Worm (Caenorhabditis elegans) whole organism, L2 larva: ENCODE measurements around the gene toe-2.

ENCODE experiments used
- C34F6.9 ChIP-seq: fragments of 150-350 bp; optimal IDR thresholded peaks from 2 replicates; lab custom pipeline; 2014; ENCODE audit warnings: missing biosample characterization, missing genetic modification characterization
- F13H6.1 ChIP-seq: sonication (generic microtip); optimal IDR thresholded peaks from 2 replicates; lab custom pipeline; 2016; ENCODE audit warnings: missing genetic modification characterization, missing compliant biosample characterization
- R02D3.7 ChIP-seq: fragments of 150-350 bp; optimal IDR thresholded peaks from 2 replicates; lab custom pipeline; 2014; ENCODE audit warnings: missing biosample characterization, missing genetic modification characterization
- ZK546.5 ChIP-seq: sonication (generic microtip); optimal IDR thresholded peaks from 2 replicates; lab custom pipeline; 2017; ENCODE audit warnings: missing biosample characterization, missing genetic modification characterization
- alr-1 ChIP-seq: fragments of 150-350 bp; optimal IDR thresholded peaks from 2 replicates; lab custom pipeline; 2014; ENCODE audit warnings: missing biosample characterization, missing genetic modification characterization
- aly-2 ChIP-seq: fragments of 150-350 bp; optimal IDR thresholded peaks from 2 replicates; lab custom pipeline; 2014; ENCODE audit warnings: missing biosample characterization, missing genetic modification characterization
- ama-1 ChIP-seq: fragments of 150-350 bp; optimal IDR thresholded peaks from 2 replicates; lab custom pipeline; 2018; ENCODE audit warnings: inconsistent platforms
- blmp-1 ChIP-seq: sonication (generic microtip); optimal IDR thresholded peaks from 2 replicates; lab custom pipeline; 2017; ENCODE audit warnings: missing genetic modification characterization, mild to moderate bottlenecking, missing compliant biosample characterization, antibody characterized with exemption, moderate library complexity; ENCODE audit not compliant: insufficient read depth
- ceh-16 ChIP-seq: fragments of 150-350 bp; optimal IDR thresholded peaks from 2 replicates; lab custom pipeline; 2014; ENCODE audit warnings: missing biosample characterization, missing genetic modification characterization
- crh-2 ChIP-seq: sonication (generic microtip); optimal IDR thresholded peaks from 2 replicates; lab custom pipeline; 2017; ENCODE audit warnings: missing biosample characterization, missing genetic modification characterization
- dmd-4 ChIP-seq: sonication (generic microtip); optimal IDR thresholded peaks from 2 replicates; lab custom pipeline; 2017; ENCODE audit warnings: missing biosample characterization, missing genetic modification characterization
- egl-27 ChIP-seq: sonication (generic microtip); optimal IDR thresholded peaks from 3 replicates; lab custom pipeline; 2017; ENCODE audit warnings: missing biosample characterization, missing genetic modification reagents, missing genetic modification characterization
- elt-1 ChIP-seq: fragments of 150-350 bp; optimal IDR thresholded peaks from 2 replicates; lab custom pipeline; 2014; ENCODE audit warnings: missing biosample characterization, missing genetic modification characterization
- elt-3 ChIP-seq: sonication (generic microtip); optimal IDR thresholded peaks from 2 replicates; lab custom pipeline; 2017; ENCODE audit warnings: missing biosample characterization, missing genetic modification characterization
- fos-1 ChIP-seq: fragments of 150-350 bp; optimal IDR thresholded peaks from 2 replicates; lab custom pipeline; 2014; ENCODE audit warnings: missing biosample characterization, missing genetic modification characterization
- gmeb-1 ChIP-seq: fragments of 150-350 bp; optimal IDR thresholded peaks from 2 replicates; lab custom pipeline; 2014; ENCODE audit warnings: missing biosample characterization, missing genetic modification characterization
- lin-11 ChIP-seq: fragments of 150-350 bp; sonication (generic microtip); optimal IDR thresholded peaks from 2 replicates; lab custom pipeline; 2014; ENCODE audit warnings: missing biosample characterization, missing genetic modification characterization, inconsistent platforms, mixed read lengths
- lin-13 ChIP-seq: fragments of 150-350 bp; optimal IDR thresholded peaks from 2 replicates; lab custom pipeline; 2014; ENCODE audit warnings: missing biosample characterization, missing genetic modification reagents, missing genetic modification characterization
- lsy-2 ChIP-seq, 2 experiments: fragments of 150-350 bp in 1 of 2; sonication (generic microtip) in 1 of 2; optimal IDR thresholded peaks; 2 replicates each; lab custom pipeline; 2014 to 2017; ENCODE audit warnings: missing biosample characterization in 2 of 2, missing genetic modification characterization in 2 of 2
- mab-5 ChIP-seq: fragments of 150-350 bp; optimal IDR thresholded peaks from 2 replicates; lab custom pipeline; 2014; ENCODE audit warnings: missing biosample characterization, missing genetic modification characterization
- mbf-1 ChIP-seq: sonication (generic microtip); optimal IDR thresholded peaks from 2 replicates; lab custom pipeline; 2017; ENCODE audit warnings: missing biosample characterization, missing genetic modification characterization
- mdl-1 ChIP-seq, 2 experiments: fragments of 150-350 bp in 1 of 2; sonication (generic microtip) in 1 of 2; optimal IDR thresholded peaks; 2 replicates each; lab custom pipeline; 2017; ENCODE audit warnings: missing biosample characterization in 2 of 2, missing genetic modification characterization in 2 of 2
- nhr-12 ChIP-seq: fragments of 150-350 bp; optimal IDR thresholded peaks from 2 replicates; lab custom pipeline; 2014; ENCODE audit warnings: missing biosample characterization, missing genetic modification characterization
- nhr-129 ChIP-seq: fragments of 150-350 bp; optimal IDR thresholded peaks from 2 replicates; lab custom pipeline; 2014; ENCODE audit warnings: missing biosample characterization, missing genetic modification characterization
- nhr-23 ChIP-seq: fragments of 150-350 bp; optimal IDR thresholded peaks from 2 replicates; lab custom pipeline; 2014; ENCODE audit warnings: missing biosample characterization, missing genetic modification reagents, missing genetic modification characterization
- nhr-25 ChIP-seq: fragments of 150-350 bp; sonication (generic microtip); optimal IDR thresholded peaks from 3 replicates; lab custom pipeline; 2014; ENCODE audit warnings: missing biosample characterization, missing genetic modification characterization
- peb-1 ChIP-seq: fragments of 150-350 bp; optimal IDR thresholded peaks from 2 replicates; lab custom pipeline; 2014; ENCODE audit warnings: missing biosample characterization, missing genetic modification characterization
- sem-4 ChIP-seq: fragments of 150-350 bp; optimal IDR thresholded peaks from 2 replicates; lab custom pipeline; 2014; ENCODE audit warnings: missing biosample characterization, missing genetic modification reagents, missing genetic modification characterization
- skn-1 ChIP-seq: sonication (generic microtip); optimal IDR thresholded peaks from 2 replicates; lab custom pipeline; 2017; ENCODE audit warnings: missing biosample characterization, missing genetic modification characterization
- sma-3 ChIP-seq: sonication (generic microtip); optimal IDR thresholded peaks from 2 replicates; lab custom pipeline; 2016; ENCODE audit warnings: missing genetic modification reagents, missing genetic modification characterization, missing compliant biosample characterization
- sma-9 ChIP-seq, 2 experiments: fragments of 150-350 bp in 1 of 2; sonication (generic microtip) in 1 of 2; optimal IDR thresholded peaks; 2 replicates each; lab custom pipeline; 2014 to 2016; ENCODE audit warnings: missing genetic modification characterization in 2 of 2, mild to moderate bottlenecking in 1 of 2, missing biosample characterization in 1 of 2, missing compliant biosample characterization in 1 of 2, missing genetic modification reagents in 1 of 2, moderate library complexity in 1 of 2
- snpc-4 ChIP-seq: fragments of 150-350 bp; optimal IDR thresholded peaks from 2 replicates; lab custom pipeline; 2014; ENCODE audit warnings: missing biosample characterization, missing genetic modification characterization
- unc-55 ChIP-seq: fragments of 150-350 bp; sonication (generic microtip); optimal IDR thresholded peaks from 3 replicates; lab custom pipeline; 2014; ENCODE audit warnings: missing biosample characterization, missing genetic modification reagents, missing genetic modification characterization
- unc-62 ChIP-seq: fragments of 150-350 bp; optimal IDR thresholded peaks from 2 replicates; lab custom pipeline; 2014; ENCODE audit warnings: missing biosample characterization, missing genetic modification reagents, missing genetic modification characterization
- ztf-1 ChIP-seq: fragments of 200-800 bp; sonication (Bioruptor generic); conservative IDR thresholded peaks from 2 replicates; pipeline ENCODE4 v1.3.6; 2022; ENCODE audit warnings: missing genetic modification characterization, missing compliant biosample characterization
- ztf-4 ChIP-seq: fragments of 150-350 bp; optimal IDR thresholded peaks from 2 replicates; lab custom pipeline; 2014; ENCODE audit warnings: missing biosample characterization, missing genetic modification characterization

toe-2 gene

ce11 chrII:6486344-6486743 lies 34.8 kb downstream of the toe-2 start:
- TF ChIP-seq fos-1 (tag; lab: Kevin White, UChicago): peak; percentile 66
- no peak for TF ChIP-seq sma-3 (GFP tag; lab: Kevin White, UChicago)
- peak in 1 of 2 experiments; percentile 51 for TF ChIP-seq lsy-2 (tag; optimal IDR thresholded peaks at IDR 0.05; lab: Kevin White, UChicago)
- peak; percentile 12 for TF ChIP-seq nhr-129
- TF ChIP-seq unc-62: no peak
- no peak for TF ChIP-seq nhr-12
- no peak for TF ChIP-seq blmp-1
- peak; percentile 67 for TF ChIP-seq mab-5 (tag; lab: Kevin White, UChicago)
- peak; percentile 36 for TF ChIP-seq crh-2
- peak; percentile 47 for TF ChIP-seq sma-9 (GFP tag; optimal IDR thresholded peaks at IDR 0.05; lab: Kevin White, UChicago)
- TF ChIP-seq sma-9 (tag; optimal IDR thresholded peaks at IDR 0.05; lab: Kevin White, UChicago): no peak
- TF ChIP-seq F13H6.1: peak; percentile 47

ce11 chrII:6484876-6485526 lies 36.2 kb downstream of the toe-2 start, which contains the start of the genes lido-16 and plpp-1.2:
Gene lido-16, minus strand, starts transcription at chrII:6484976.
Gene plpp-1.2, plus strand, starts transcription at chrII:6485476.
- TF ChIP-seq ztf-1 (GFP tag; lab: Robert Waterston, UW) (no peak), sem-4 (tag; lab: Kevin White, UChicago) (no peak), egl-27 (no peak), fos-1 (tag; lab: Kevin White, UChicago) (no peak), nhr-25 (tag; lab: Kevin White, UChicago) (no peak), sma-3 (GFP tag; lab: Kevin White, UChicago) (no peak), mbf-1 (tag; lab: Kevin White, UChicago) (no peak), nhr-12 (no peak), lin-11 (no peak), nhr-23 (tag; lab: Kevin White, UChicago) (no peak), mab-5 (tag; lab: Kevin White, UChicago) (no peak), elt-3 (tag; lab: Kevin White, UChicago) (no peak), ceh-16 (tag; lab: Kevin White, UChicago) (no peak), R02D3.7 (tag; lab: Kevin White, UChicago) (no peak), ZK546.5 (tag; lab: Kevin White, UChicago) (no peak), blmp-1 (no peak), peb-1 (tag; lab: Kevin White, UChicago) (no peak), nhr-129 (no peak), ztf-4 (tag; lab: Kevin White, UChicago) (no peak)
- TF ChIP-seq, all 48 proteins: peak for 0

ce11 chrII:6482762-6483161 lies 38.4 kb downstream of the toe-2 start:
- TF ChIP-seq gmeb-1 (tag; lab: Kevin White, UChicago) (no peak), C34F6.9 (tag; lab: Kevin White, UChicago) (no peak), ZK546.5 (tag; lab: Kevin White, UChicago) (no peak), aly-2 (tag; lab: Kevin White, UChicago) (no peak), crh-2 (no peak), ceh-16 (tag; lab: Kevin White, UChicago) (no peak), dmd-4 (tag; lab: Kevin White, UChicago) (no peak), sem-4 (tag; lab: Kevin White, UChicago) (no peak), skn-1 (tag; lab: Kevin White, UChicago) (no peak), unc-55 (GFP tag; lab: Kevin White, UChicago) (no peak), lin-13 (GFP tag; lab: Kevin White, UChicago) (no peak), unc-62 (no peak), mab-5 (tag; lab: Kevin White, UChicago) (no peak), elt-1 (tag; lab: Kevin White, UChicago) (no peak), snpc-4 (tag; lab: Kevin White, UChicago) (no peak), elt-3 (tag; lab: Kevin White, UChicago) (no peak), ama-1 (no peak), sma-3 (GFP tag; lab: Kevin White, UChicago) (no peak), R02D3.7 (tag; lab: Kevin White, UChicago) (no peak), blmp-1 (no peak)

ce11 chrII:6482102-6482501 lies 39.1 kb downstream of the toe-2 start, which contains the start of gene del-10:
Gene del-10, minus strand, starts transcription at chrII:6482125.
- peak; percentile 27 for TF ChIP-seq sma-9 (GFP tag; optimal IDR thresholded peaks at IDR 0.05; lab: Kevin White, UChicago)
- no peak for TF ChIP-seq sma-9 (tag; optimal IDR thresholded peaks at IDR 0.05; lab: Kevin White, UChicago)
- no peak for TF ChIP-seq alr-1 (tag; lab: Kevin White, UChicago)
- TF ChIP-seq F13H6.1: peak; percentile 0
- no peak for TF ChIP-seq mdl-1 (tag; optimal IDR thresholded peaks at IDR 0.05; lab: Kevin White, UChicago)
- TF ChIP-seq ama-1: no peak
